Worm (Caenorhabditis elegans) whole organism, young adult: ENCODE data around the gene rpl-16.

Source experiments
- D2030.7 ChIP-seq: fragments of 200-800 bp; sonication (Bioruptor generic); IDR thresholded peaks from 2 replicates; pipeline ENCODE4 v1.3.6; 2022; ENCODE audit warnings: missing genetic modification reagents, missing genetic modification characterization, missing compliant biosample characterization
- F33H1.4 ChIP-seq: fragments of 200-800 bp; sonication (Bioruptor generic); IDR thresholded peaks from 2 replicates; pipeline ENCODE4 v1.3.6; 2022; ENCODE audit warnings: missing genetic modification reagents, missing genetic modification characterization, missing compliant biosample characterization
- F37B4.10 ChIP-seq: fragments of 200-800 bp; sonication (Bioruptor generic); IDR thresholded peaks from 2 replicates; pipeline ENCODE4 v1.3.6; 2022; ENCODE audit warnings: missing genetic modification characterization, missing compliant biosample characterization
- F55B11.4 ChIP-seq: sonication (generic microtip); optimal IDR thresholded peaks from 2 replicates; lab custom pipeline; 2016; ENCODE audit warnings: missing compliant biosample characterization, missing genetic modification characterization, borderline replicate concordance; ENCODE audit not compliant: insufficient read depth
- K11D2.4 ChIP-seq: fragments of 200-800 bp; sonication (Bioruptor generic); IDR thresholded peaks from 2 replicates; pipeline ENCODE4 v1.3.6; 2022; ENCODE audit warnings: missing genetic modification reagents, missing genetic modification characterization, missing compliant biosample characterization
- T07F8.4 ChIP-seq: sonication (generic microtip); optimal IDR thresholded peaks from 2 replicates; lab custom pipeline; 2016; ENCODE audit warnings: mild to moderate bottlenecking, missing genetic modification characterization, moderate library complexity, missing compliant biosample characterization
- Y53G8AR.9 ChIP-seq: fragments of 200-800 bp; sonication (Bioruptor generic); conservative IDR thresholded peaks from 2 replicates; pipeline ENCODE4 v1.3.6; 2022; ENCODE audit warnings: missing genetic modification reagents, missing genetic modification characterization, missing compliant biosample characterization
- Y56A3A.18 ChIP-seq: fragments of 200-800 bp; sonication (Bioruptor generic); IDR thresholded peaks from 2 replicates; pipeline ENCODE4 v1.3.6; 2022; ENCODE audit warnings: missing genetic modification reagents, missing genetic modification characterization, missing compliant biosample characterization
- Y79H2A.3 ChIP-seq: fragments of 200-800 bp; sonication (Bioruptor generic); conservative IDR thresholded peaks from 2 replicates; pipeline ENCODE4 v1.3.6; 2022; ENCODE audit warnings: missing genetic modification reagents, missing genetic modification characterization, missing compliant biosample characterization
- ZK185.1 ChIP-seq: sonication (generic microtip); optimal IDR thresholded peaks from 2 replicates; lab custom pipeline; 2016; ENCODE audit warnings: mild to moderate bottlenecking, missing genetic modification characterization, missing compliant biosample characterization; ENCODE audit not compliant: poor library complexity, severe bottlenecking
- athp-1 ChIP-seq: sonication (generic microtip); optimal IDR thresholded peaks from 2 replicates; lab custom pipeline; 2017; ENCODE audit warnings: mild to moderate bottlenecking, missing genetic modification characterization, missing compliant biosample characterization
- attf-5 ChIP-seq: fragments of 200-800 bp; sonication (Bioruptor generic); optimal IDR thresholded peaks from 2 replicates; lab custom pipeline; 2018; ENCODE audit warnings: mild to moderate bottlenecking, missing genetic modification characterization, missing compliant biosample characterization
- bed-2 ChIP-seq: fragments of 200-800 bp; sonication (Bioruptor generic); IDR thresholded peaks from 2 replicates; pipeline ENCODE4 v1.3.6; 2022; ENCODE audit warnings: missing genetic modification reagents, missing genetic modification characterization, missing compliant biosample characterization
- cebp-1 ChIP-seq, 2 experiments: fragments of 200-800 bp in 1 of 2; sonication (Bioruptor generic) in 1 of 2; sonication (generic microtip) in 1 of 2; IDR thresholded peaks in 1 of 2; optimal IDR thresholded peaks in 1 of 2; 2 replicates each; pipeline versions ENCODE4 v1.3.6 to Lab custom; 2017 to 2022; ENCODE audit warnings: missing compliant biosample characterization in 2 of 2, missing genetic modification characterization in 2 of 2, mild to moderate bottlenecking in 1 of 2, missing genetic modification reagents in 1 of 2, moderate library complexity in 1 of 2
- ceh-27 ChIP-seq: fragments of 200-800 bp; sonication (Bioruptor generic); optimal IDR thresholded peaks from 2 replicates; lab custom pipeline; 2018; ENCODE audit warnings: mild to moderate bottlenecking, missing genetic modification characterization, moderate library complexity, missing compliant biosample characterization
- ceh-58 ChIP-seq: fragments of 200-800 bp; sonication (Bioruptor generic); IDR thresholded peaks from 2 replicates; pipeline ENCODE4 v1.3.6; 2022; ENCODE audit warnings: missing genetic modification characterization, missing compliant biosample characterization
- ceh-91 ChIP-seq: fragments of 200-800 bp; sonication (Bioruptor generic); IDR thresholded peaks from 2 replicates; pipeline ENCODE4 v1.3.6; 2022; ENCODE audit warnings: missing genetic modification reagents, missing genetic modification characterization, missing compliant biosample characterization
- chd-7 ChIP-seq: sonication (generic microtip); optimal IDR thresholded peaks from 2 replicates; lab custom pipeline; 2016; ENCODE audit warnings: mild to moderate bottlenecking, missing genetic modification characterization, moderate library complexity, missing compliant biosample characterization
- dox-1 ChIP-seq: fragments of 200-800 bp; sonication (Bioruptor generic); IDR thresholded peaks from 2 replicates; pipeline ENCODE4 v1.3.6; 2022; ENCODE audit warnings: missing genetic modification reagents, missing genetic modification characterization, missing compliant biosample characterization
- efl-1 ChIP-seq: fragments of 150-350 bp; optimal IDR thresholded peaks from 2 replicates; lab custom pipeline; 2014; ENCODE audit warnings: missing biosample characterization, missing genetic modification reagents, missing genetic modification characterization
- egrh-3 ChIP-seq: fragments of 200-800 bp; sonication (Bioruptor generic); IDR thresholded peaks from 2 replicates; pipeline ENCODE4 v1.3.6; 2022; ENCODE audit warnings: missing genetic modification reagents, missing genetic modification characterization, missing compliant biosample characterization
- him-1 ChIP-seq: sonication (generic microtip); optimal IDR thresholded peaks from 2 replicates; lab custom pipeline; 2016; ENCODE audit warnings: missing genotype, missing genetic modification reagents, missing genetic modification characterization, missing compliant biosample characterization
- hlh-26 ChIP-seq: fragments of 200-800 bp; sonication (Bioruptor generic); conservative IDR thresholded peaks from 2 replicates; pipeline ENCODE4 v1.3.6; 2022; ENCODE audit warnings: missing genetic modification reagents, missing genetic modification characterization, missing compliant biosample characterization
- hmg-1.2 ChIP-seq: fragments of 200-800 bp; sonication (Bioruptor generic); IDR thresholded peaks from 2 replicates; pipeline ENCODE4 v1.3.6; 2022; ENCODE audit warnings: missing genetic modification reagents, missing genetic modification characterization, missing compliant biosample characterization
- lin-35 ChIP-seq, 3 experiments: fragments of 150-350 bp in 2 of 3; sonication (generic microtip) in 1 of 3; optimal IDR thresholded peaks; 2 replicates each; lab custom pipeline; 2014 to 2018; ENCODE audit warnings: missing biosample characterization in 3 of 3, missing genetic modification characterization in 3 of 3, missing genetic modification reagents in 3 of 3
- lin-40 ChIP-seq: sonication (generic microtip); optimal IDR thresholded peaks from 2 replicates; lab custom pipeline; 2016; ENCODE audit warnings: missing genetic modification characterization, mild to moderate bottlenecking, missing compliant biosample characterization, missing genotype, missing genetic modification reagents
- lin-54 ChIP-seq: fragments of 200-800 bp; sonication (Bioruptor generic); optimal IDR thresholded peaks from 2 replicates; lab custom pipeline; 2018; ENCODE audit warnings: mild to moderate bottlenecking, missing genetic modification characterization, missing compliant biosample characterization
- lsl-1 ChIP-seq: fragments of 200-800 bp; sonication (Bioruptor generic); optimal IDR thresholded peaks from 2 replicates; lab custom pipeline; 2018; ENCODE audit warnings: mild to moderate bottlenecking, missing genetic modification characterization, moderate library complexity, missing compliant biosample characterization
- madf-6 ChIP-seq: fragments of 200-800 bp; sonication (Bioruptor generic); IDR thresholded peaks from 2 replicates; pipeline ENCODE4 v1.3.6; 2022; ENCODE audit warnings: missing genetic modification reagents, missing genetic modification characterization, missing compliant biosample characterization
- madf-8 ChIP-seq: fragments of 200-800 bp; sonication (Bioruptor generic); conservative IDR thresholded peaks from 2 replicates; pipeline ENCODE4 v1.3.6; 2022; ENCODE audit warnings: missing genetic modification reagents, missing genetic modification characterization, missing compliant biosample characterization
- nhr-179 ChIP-seq: sonication (generic microtip); optimal IDR thresholded peaks from 2 replicates; lab custom pipeline; 2016; ENCODE audit warnings: mild to moderate bottlenecking, missing genetic modification characterization, missing compliant biosample characterization
- nhr-80 ChIP-seq: sonication (generic microtip); optimal IDR thresholded peaks from 2 replicates; lab custom pipeline; 2016; ENCODE audit warnings: missing genetic modification characterization, missing compliant biosample characterization
- snpc-1.1 ChIP-seq: sonication (generic microtip); optimal IDR thresholded peaks from 2 replicates; lab custom pipeline; 2017; ENCODE audit warnings: missing genetic modification characterization, mild to moderate bottlenecking, missing compliant biosample characterization, antibody characterized with exemption, moderate library complexity, missing genotype, missing genetic modification reagents; ENCODE audit not compliant: insufficient read depth
- snpc-1.3 ChIP-seq: sonication (generic microtip); optimal IDR thresholded peaks from 2 replicates; lab custom pipeline; 2017; ENCODE audit warnings: missing genetic modification characterization, mild to moderate bottlenecking, missing compliant biosample characterization, antibody characterized with exemption, moderate library complexity, missing genotype, missing genetic modification reagents; ENCODE audit not compliant: insufficient read depth
- snpc-3.4 ChIP-seq: sonication (generic microtip); optimal IDR thresholded peaks from 2 replicates; lab custom pipeline; 2017; ENCODE audit warnings: missing genetic modification characterization, mild to moderate bottlenecking, missing compliant biosample characterization, antibody characterized with exemption, moderate library complexity, missing genotype, missing genetic modification reagents
- unc-62 ChIP-seq: fragments of 150-350 bp; optimal IDR thresholded peaks from 2 replicates; lab custom pipeline; 2014; ENCODE audit warnings: missing biosample characterization, missing genetic modification reagents, missing genetic modification characterization
- xnd-1 ChIP-seq: sonication (generic microtip); optimal IDR thresholded peaks from 2 replicates; lab custom pipeline; 2016; ENCODE audit warnings: missing genotype, missing genetic modification reagents, missing genetic modification characterization, missing compliant biosample characterization
- ztf-22 ChIP-seq: fragments of 200-800 bp; sonication (Bioruptor generic); optimal IDR thresholded peaks from 2 replicates; lab custom pipeline; 2018; ENCODE audit warnings: mild to moderate bottlenecking, missing genetic modification characterization, moderate library complexity, missing compliant biosample characterization
- ztf-25 ChIP-seq: fragments of 200-800 bp; sonication (Bioruptor generic); IDR thresholded peaks from 2 replicates; pipeline ENCODE4 v1.3.6; 2022; ENCODE audit warnings: missing genetic modification reagents, missing genetic modification characterization, missing compliant biosample characterization

Gene rpl-16

DNA sequence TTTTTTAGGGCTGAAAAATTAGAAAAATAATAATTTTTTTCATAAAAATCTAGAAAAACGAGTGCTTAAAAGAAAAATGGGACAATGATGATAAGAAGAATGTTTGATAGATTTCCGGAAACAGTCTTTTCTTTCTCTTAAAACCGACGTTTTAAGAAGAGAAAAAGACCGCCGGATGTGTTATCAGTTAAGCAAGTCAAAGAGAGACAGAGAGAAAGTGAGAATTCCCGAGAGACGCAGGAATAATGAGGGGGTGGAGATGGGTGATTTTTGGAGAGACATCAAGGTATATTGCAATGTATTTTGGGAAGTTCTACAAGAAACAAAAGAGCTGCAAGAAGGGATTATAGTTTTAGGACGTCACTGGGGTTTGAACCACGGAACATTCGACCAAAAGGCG is 27.9 kb downstream of the rpl-16 start, which contains the start of gene C34C12.9 (continued):
- TF ChIP-seq ztf-22 (GFP tag; lab: Kevin White, UChicago): no peak
- no peak for TF ChIP-seq K11D2.4 (GFP tag; lab: Robert Waterston, UW)

DNA sequence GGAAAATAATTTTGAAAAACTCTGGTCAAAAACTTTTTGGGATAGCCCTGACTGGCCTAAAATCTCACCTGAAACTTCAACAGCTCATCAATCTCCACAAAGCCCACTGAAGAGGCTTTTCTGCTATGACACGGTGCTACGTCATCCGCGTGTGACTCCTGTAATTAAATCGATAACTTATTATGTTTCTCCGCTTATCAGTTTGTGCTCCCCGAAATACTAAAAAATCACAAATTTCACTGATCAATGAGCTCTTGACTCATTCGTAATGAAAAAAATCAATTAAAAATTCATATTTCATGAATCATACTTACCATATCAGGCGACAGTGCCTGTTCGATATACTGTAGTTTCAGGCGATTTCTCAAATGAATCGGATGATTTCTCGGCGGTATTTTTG is 28.4 kb downstream of the rpl-16 start:
- no peak for TF ChIP-seq ceh-58

DNA sequence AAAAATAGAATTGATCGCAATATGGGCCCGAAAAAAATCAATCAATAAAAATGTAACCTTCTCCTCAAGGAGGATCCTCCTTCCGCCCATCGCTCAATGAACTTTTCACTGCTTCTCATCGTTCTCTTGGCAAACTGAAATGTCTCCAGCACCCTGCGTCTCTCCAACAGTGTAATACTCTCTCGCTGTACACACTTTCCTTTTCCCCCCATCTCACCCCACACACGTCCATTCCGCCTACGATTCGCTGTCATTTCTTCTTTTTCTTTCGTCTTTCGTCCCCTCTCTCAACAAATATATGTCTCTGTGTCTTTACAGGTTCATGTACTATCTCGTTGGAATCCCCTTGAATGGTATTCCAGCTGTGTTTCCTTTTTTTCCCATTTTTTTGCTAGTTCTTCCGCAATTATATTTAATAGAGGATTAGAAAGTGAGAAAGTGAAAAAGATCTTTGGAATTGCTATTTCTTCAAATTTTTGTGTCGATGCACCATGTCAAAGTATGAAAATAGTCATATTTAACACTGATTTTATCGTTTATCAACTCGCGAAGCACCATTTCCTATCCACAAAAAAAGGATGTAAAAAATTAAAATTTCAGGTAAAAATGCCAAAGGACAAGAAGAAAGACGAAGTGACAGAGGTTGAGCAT is 31.9 kb downstream of the rpl-16 start, which contains the start of gene rsu-1:
Gene rsu-1, plus strand, starts transcription at position 601 of the 651 bp plus-strand sequence.
- TF ChIP-seq dox-1 (GFP tag; lab: Robert Waterston, UW) (peak; percentile 34; the same call in 1 of the 2 replicates), F37B4.10 (GFP tag; lab: Robert Waterston, UW) (no peak), ceh-27 (GFP tag; lab: Kevin White, UChicago) (peak; percentile 14), snpc-1.3 (tag; lab: Kevin White, UChicago) (no peak), T07F8.4 (tag; lab: Kevin White, UChicago) (no peak), ztf-25 (no peak), unc-62 (GFP tag; lab: Kevin White, UChicago) (no peak), ZK185.1 (tag; lab: Kevin White, UChicago) (peak; percentile 64), lin-54 (peak; percentile 15), cebp-1 (GFP tag; IDR thresholded peaks at IDR 0.05; lab: Robert Waterston, UW) (no peak), cebp-1 (tag; optimal IDR thresholded peaks at IDR 0.05; lab: Kevin White, UChicago) (peak; percentile 56), ceh-58 (no peak), Y56A3A.18 (GFP tag; lab: Robert Waterston, UW) (peak; percentile 28; the same call in 1 of the 2 replicates), egrh-3 (0 out of 2 replicates have a peak, but pooled peaks have one; percentile 18), snpc-3.4 (peak; percentile 25), snpc-1.1 (tag; lab: Kevin White, UChicago) (no peak), hlh-26 (GFP tag; lab: Robert Waterston, UW) (no peak), Y53G8AR.9 (0 out of 2 replicates have a peak, but pooled peaks have one; percentile 12), ceh-91 (no peak), athp-1 (tag; lab: Kevin White, UChicago) (no peak), chd-7 (no peak), hmg-1.2 (GFP tag; lab: Robert Waterston, UW) (peak; percentile 83), nhr-179 (tag; lab: Kevin White, UChicago) (no peak), nhr-80 (tag; lab: Kevin White, UChicago) (peak; percentile 58), lin-40 (tag; lab: Kevin White, UChicago) (peak; percentile 50), lin-35 (GFP tag; optimal IDR thresholded peaks at IDR 0.05; lab: Kevin White, UChicago) (peak in 1 of 3 experiments; percentile 24), attf-5 (GFP tag; lab: Kevin White, UChicago) (peak; percentile 31)

DNA sequence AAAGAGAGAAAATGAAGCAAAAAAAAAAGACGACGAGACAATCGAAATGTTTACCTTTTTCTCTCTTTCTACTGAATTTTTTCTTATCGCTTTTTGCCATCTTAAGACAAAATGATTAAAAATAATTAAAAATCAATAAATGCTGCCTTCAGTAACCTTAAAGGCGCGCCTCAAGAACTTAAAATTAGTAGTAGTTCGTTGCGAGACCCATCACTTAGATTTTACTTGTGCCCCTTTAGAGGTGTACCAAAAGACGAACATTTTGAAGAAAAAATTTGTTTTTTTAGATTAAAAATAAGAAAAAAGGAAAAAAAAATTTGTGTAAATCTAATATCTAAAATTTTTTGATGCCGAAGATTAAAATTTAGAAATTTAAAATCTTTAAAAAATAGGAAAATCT is 32.4 kb downstream of the rpl-16 start:
- TF ChIP-seq lin-40 (tag; lab: Kevin White, UChicago): no peak
- TF ChIP-seq T07F8.4 (tag; lab: Kevin White, UChicago): no peak
- peak; percentile 86 for TF ChIP-seq F33H1.4 (GFP tag; lab: Robert Waterston, UW)
- peak; percentile 81 for TF ChIP-seq madf-6
- TF ChIP-seq xnd-1: peak; percentile 74
- TF ChIP-seq snpc-3.4: peak; percentile 30
- peak; percentile 48 for TF ChIP-seq him-1 (tag; lab: Kevin White, UChicago)
- no peak for TF ChIP-seq bed-2 (GFP tag; lab: Robert Waterston, UW)
- peak; percentile 90 for TF ChIP-seq lsl-1 (GFP tag; lab: Kevin White, UChicago)
- no peak for TF ChIP-seq Y79H2A.3
- TF ChIP-seq madf-8 (GFP tag; lab: Robert Waterston, UW): peak; percentile 70
- TF ChIP-seq F55B11.4 (tag; lab: Kevin White, UChicago): no peak
- peak; percentile 58 for TF ChIP-seq efl-1 (GFP tag; lab: Kevin White, UChicago)
- peak; percentile 31; the same call in 1 of the 2 replicates for TF ChIP-seq D2030.7 (GFP tag; lab: Robert Waterston, UW)
